Fruit fly (Drosophila melanogaster) whole organism, embryonic: ENCODE results near the gene CG15283.
A peak's percentile ranks its signal among the peaks of the same experiment; 100 is the strongest.

ENCODE experiments used
- Awh ChIP-seq: fragments of 200-800 bp; sonication (Bioruptor generic); IDR thresholded peaks from 2 replicates; pipeline ENCODE4, ENCODE4 v1.3.6; 2022; ENCODE audit warnings: missing biosample characterization, missing genetic modification characterization
- Bdp1 ChIP-seq: fragments of 200-800 bp; sonication (Bioruptor generic); optimal IDR thresholded peaks from 3 replicates; lab custom pipeline; 2016; ENCODE audit warnings: missing biosample characterization, missing genetic modification characterization
- CG10147 ChIP-seq: fragments of 200-800 bp; sonication (Bioruptor generic); optimal IDR thresholded peaks from 2 replicates; lab custom pipeline; 2019; ENCODE audit warnings: missing biosample characterization, mild to moderate bottlenecking, missing genetic modification characterization, moderate library complexity
- CG10209 ChIP-seq: fragments of 200-800 bp; sonication (Bioruptor generic); optimal IDR thresholded peaks from 3 replicates; lab custom pipeline; 2017; ENCODE audit warnings: missing biosample characterization, mild to moderate bottlenecking, missing genetic modification characterization, missing genetic modification reagents
- CG10565 ChIP-seq: fragments of 200-800 bp; sonication (Bioruptor generic); optimal IDR thresholded peaks from 3 replicates; lab custom pipeline; 2016; ENCODE audit warnings: missing biosample characterization, mild to moderate bottlenecking, missing genetic modification characterization
- CG11695 ChIP-seq: fragments of 200-800 bp; sonication (Bioruptor generic); IDR thresholded peaks from 3 replicates; pipeline ENCODE4 v1.3.6; 2022; ENCODE audit warnings: missing biosample characterization, missing genetic modification characterization
- CG11696 ChIP-seq: fragments of 200-800 bp; sonication (Bioruptor generic); IDR thresholded peaks from 2 replicates; pipeline ENCODE4 v1.3.6; 2022; ENCODE audit warnings: missing biosample characterization, missing genetic modification characterization
- CG12744 ChIP-seq: fragments of 200-800 bp; sonication (Bioruptor generic); optimal IDR thresholded peaks from 2 replicates; lab custom pipeline; 2016; ENCODE audit warnings: missing biosample characterization, missing genetic modification characterization
- CG13624 ChIP-seq: fragments of 200-800 bp; sonication (Bioruptor generic); optimal IDR thresholded peaks from 2 replicates; lab custom pipeline; 2016; ENCODE audit warnings: missing biosample characterization, missing genetic modification characterization
- CG17328 ChIP-seq: fragments of 200-800 bp; sonication (Bioruptor generic); IDR thresholded peaks from 2 replicates; pipeline ENCODE4 v1.3.6; 2022; ENCODE audit warnings: missing biosample characterization, missing genetic modification characterization
- CG17359 ChIP-seq: fragments of 200-800 bp; sonication (Bioruptor generic); optimal IDR thresholded peaks from 3 replicates; lab custom pipeline; 2018; ENCODE audit warnings: missing biosample characterization, mild to moderate bottlenecking, missing genetic modification characterization, moderate library complexity
- CG1832 ChIP-seq: fragments of 200-800 bp; sonication (Bioruptor generic); optimal IDR thresholded peaks from 2 replicates; lab custom pipeline; 2017; ENCODE audit warnings: missing biosample characterization, mild to moderate bottlenecking, missing genetic modification characterization, inconsistent platforms
- CG18599 ChIP-seq: fragments of 200-800 bp; sonication (Bioruptor generic); optimal IDR thresholded peaks from 3 replicates; lab custom pipeline; 2017; ENCODE audit warnings: missing biosample characterization, missing genetic modification characterization, mild to moderate bottlenecking, moderate library complexity, missing genetic modification reagents
- CG3065 ChIP-seq: fragments of 200-800 bp; sonication (Bioruptor generic); optimal IDR thresholded peaks from 2 replicates; lab custom pipeline; 2016; ENCODE audit warnings: missing biosample characterization, missing genetic modification characterization
- CG3163 ChIP-seq: fragments of 200-800 bp; sonication (Bioruptor generic); optimal IDR thresholded peaks from 3 replicates; lab custom pipeline; 2016; ENCODE audit warnings: missing biosample characterization, missing genetic modification characterization
- CG4424 ChIP-seq: fragments of 200-800 bp; sonication (Bioruptor generic); optimal IDR thresholded peaks from 3 replicates; lab custom pipeline; 2016; ENCODE audit warnings: missing biosample characterization, missing genetic modification characterization
- CG6254 ChIP-seq: fragments of 200-800 bp; sonication (Bioruptor generic); optimal IDR thresholded peaks from 3 replicates; lab custom pipeline; 2017; ENCODE audit warnings: mild to moderate bottlenecking, missing biosample characterization, missing genetic modification reagents, missing genetic modification characterization
- CG6272 ChIP-seq: fragments of 200-800 bp; sonication (Bioruptor generic); IDR thresholded peaks from 2 replicates; pipeline ENCODE4 v1.3.6; 2022; ENCODE audit warnings: missing biosample characterization, missing genetic modification characterization
- CG6791 ChIP-seq: fragments of 200-800 bp; sonication (Bioruptor generic); IDR thresholded peaks from 3 replicates; pipeline ENCODE4 v1.3.6; 2022; ENCODE audit warnings: missing biosample characterization, missing genetic modification characterization; ENCODE audit not compliant: partially characterized antibody
- CG7987 ChIP-seq: fragments of 200-800 bp; sonication (Bioruptor generic); optimal IDR thresholded peaks from 2 replicates; lab custom pipeline; 2018; ENCODE audit warnings: missing biosample characterization, mild to moderate bottlenecking, missing genetic modification characterization, moderate library complexity
- CG9797 ChIP-seq: fragments of 200-800 bp; sonication (Bioruptor generic); optimal IDR thresholded peaks from 3 replicates; lab custom pipeline; 2018; ENCODE audit warnings: missing biosample characterization, mild to moderate bottlenecking, missing genetic modification characterization
- CkIIα-i1 ChIP-seq: fragments of 200-800 bp; sonication (Bioruptor generic); IDR thresholded peaks from 2 replicates; pipeline ENCODE4 v1.3.6; 2022; ENCODE audit warnings: missing biosample characterization, missing genetic modification characterization
- CrebB ChIP-seq: fragments of 200-800 bp; sonication (Bioruptor generic); optimal IDR thresholded peaks from 3 replicates; lab custom pipeline; 2018; ENCODE audit warnings: missing biosample characterization, mild to moderate bottlenecking, missing genetic modification characterization
- Doc3 ChIP-seq: fragments of 200-800 bp; sonication (Bioruptor generic); IDR thresholded peaks from 3 replicates; pipeline ENCODE4 v1.3.6; 2022; ENCODE audit warnings: missing biosample characterization, missing genetic modification characterization; ENCODE audit not compliant: partially characterized antibody
- Fer2 ChIP-seq: fragments of 200-800 bp; sonication (Bioruptor generic); optimal IDR thresholded peaks from 2 replicates; lab custom pipeline; 2018; ENCODE audit warnings: missing biosample characterization, mild to moderate bottlenecking, missing genetic modification characterization, moderate library complexity
- H2.0 ChIP-seq: fragments of 200-800 bp; sonication (Bioruptor generic); IDR thresholded peaks from 2 replicates; pipeline ENCODE4 v1.3.6; 2022; ENCODE audit warnings: missing biosample characterization, missing genetic modification characterization
- Hey ChIP-seq: fragments of 200-800 bp; sonication (Bioruptor generic); optimal IDR thresholded peaks from 3 replicates; lab custom pipeline; 2018; ENCODE audit warnings: missing biosample characterization, mild to moderate bottlenecking, missing genetic modification characterization
- MBD-R2 ChIP-seq: fragments of 200-800 bp; sonication (Bioruptor generic); IDR thresholded peaks from 2 replicates; pipeline ENCODE4 v1.3.6; 2022; ENCODE audit warnings: missing biosample characterization, missing genetic modification characterization
- NC2β ChIP-seq: fragments of 200-800 bp; sonication (Bioruptor generic); optimal IDR thresholded peaks from 2 replicates; lab custom pipeline; 2016; ENCODE audit warnings: missing biosample characterization, missing genetic modification characterization
- NK7.1 ChIP-seq: fragments of 200-800 bp; sonication (Bioruptor generic); optimal IDR thresholded peaks from 3 replicates; lab custom pipeline; 2016; ENCODE audit warnings: missing biosample characterization, missing genetic modification characterization
- Scr ChIP-seq: fragments of 200-800 bp; sonication (Bioruptor generic); IDR thresholded peaks from 2 replicates; pipeline ENCODE4 v1.3.6; 2022; ENCODE audit warnings: missing biosample characterization, missing genetic modification characterization; ENCODE audit not compliant: partially characterized antibody
- Spps ChIP-seq: fragments of 200-800 bp; sonication (Bioruptor generic); optimal IDR thresholded peaks from 2 replicates; lab custom pipeline; 2018; ENCODE audit warnings: missing biosample characterization, mild to moderate bottlenecking, missing genetic modification characterization
- al ChIP-seq: fragments of 200-800 bp; sonication (Bioruptor generic); IDR thresholded peaks from 2 replicates; pipeline ENCODE4 v1.3.6; 2022; ENCODE audit warnings: missing biosample characterization, missing genetic modification characterization
- croc ChIP-seq: fragments of 200-800 bp; sonication (Bioruptor generic); conservative IDR thresholded peaks from 3 replicates; pipeline ENCODE4 v1.3.6; 2022; ENCODE audit warnings: missing biosample characterization, missing genetic modification characterization
- ems ChIP-seq: fragments of 200-800 bp; sonication (Bioruptor generic); optimal IDR thresholded peaks from 3 replicates; lab custom pipeline; 2016; ENCODE audit warnings: missing biosample characterization, missing genetic modification characterization
- eve ChIP-seq, 2 experiments: fragments of >200 bp; optimal IDR thresholded peaks; 2 replicates each; lab custom pipeline; 2017; ENCODE audit warnings: missing biosample characterization in 2 of 2, missing genetic modification characterization in 2 of 2
- eyg ChIP-seq: fragments of 200-800 bp; sonication (Bioruptor generic); optimal IDR thresholded peaks from 3 replicates; lab custom pipeline; 2016; ENCODE audit warnings: missing biosample characterization, missing genetic modification characterization
- gfzf ChIP-seq: fragments of 200-800 bp; sonication (Bioruptor generic); optimal IDR thresholded peaks from 2 replicates; lab custom pipeline; 2016; ENCODE audit warnings: missing biosample characterization, mild to moderate bottlenecking, missing genetic modification characterization, moderate library complexity
- h ChIP-seq: fragments of >200 bp; optimal IDR thresholded peaks from 2 replicates; lab custom pipeline; 2017
- her ChIP-seq: fragments of 200-800 bp; sonication (Bioruptor generic); optimal IDR thresholded peaks from 2 replicates; lab custom pipeline; 2016; ENCODE audit warnings: missing biosample characterization, missing genetic modification characterization
- ind ChIP-seq: fragments of 200-800 bp; sonication (Bioruptor generic); optimal IDR thresholded peaks from 3 replicates; lab custom pipeline; 2016; ENCODE audit warnings: missing biosample characterization, missing genetic modification characterization
- inv ChIP-seq: fragments of 200-800 bp; sonication (Bioruptor generic); IDR thresholded peaks from 2 replicates; pipeline ENCODE4 v1.3.6; 2022; ENCODE audit warnings: missing biosample characterization, missing genetic modification characterization; ENCODE audit not compliant: partially characterized antibody
- lov ChIP-seq, 2 experiments: fragments of 200-800 bp in 1 of 2; fragments of >200 bp in 1 of 2; sonication (Bioruptor generic) in 1 of 2; IDR thresholded peaks in 1 of 2; optimal IDR thresholded peaks in 1 of 2; 2 replicates in 1 of 2; 3 replicates in 1 of 2; pipeline versions ENCODE4 v1.3.6 to Lab custom; 2017 to 2022; ENCODE audit warnings: missing biosample characterization in 1 of 2, missing genetic modification characterization in 1 of 2
- pros ChIP-seq: fragments of 200-800 bp; sonication (Bioruptor generic); optimal IDR thresholded peaks from 3 replicates; lab custom pipeline; 2019; ENCODE audit warnings: missing biosample characterization, mild to moderate bottlenecking, missing genetic modification characterization, moderate library complexity
- scrt ChIP-seq: fragments of 200-800 bp; sonication (Bioruptor generic); optimal IDR thresholded peaks from 2 replicates; lab custom pipeline; 2018; ENCODE audit warnings: missing biosample characterization, mild to moderate bottlenecking, missing genetic modification characterization, moderate library complexity
- sens-2 ChIP-seq: fragments of 200-800 bp; sonication (Bioruptor generic); IDR thresholded peaks from 2 replicates; pipeline ENCODE4 v1.3.6; 2022; ENCODE audit warnings: missing biosample characterization, missing genetic modification characterization
- slou ChIP-seq: fragments of 200-800 bp; sonication (Bioruptor generic); optimal IDR thresholded peaks from 3 replicates; lab custom pipeline; 2016; ENCODE audit warnings: missing biosample characterization, missing genetic modification characterization
- sna ChIP-seq: fragments of 200-800 bp; sonication (Bioruptor generic); IDR thresholded peaks from 2 replicates; pipeline ENCODE4 v1.3.6; 2022; ENCODE audit warnings: missing biosample characterization, missing genetic modification characterization; ENCODE audit not compliant: partially characterized antibody
- toy ChIP-seq: fragments of 200-800 bp; sonication (Bioruptor generic); IDR thresholded peaks from 2 replicates; pipeline ENCODE4 v1.3.6; 2022; ENCODE audit warnings: missing biosample characterization, missing genetic modification characterization
- ttk ChIP-seq: fragments of 200-800 bp; sonication (Bioruptor generic); IDR thresholded peaks from 2 replicates; pipeline ENCODE4 v2.1.2; 2022; ENCODE audit warnings: missing biosample characterization, missing genetic modification characterization

Gene CG15283

DNA sequence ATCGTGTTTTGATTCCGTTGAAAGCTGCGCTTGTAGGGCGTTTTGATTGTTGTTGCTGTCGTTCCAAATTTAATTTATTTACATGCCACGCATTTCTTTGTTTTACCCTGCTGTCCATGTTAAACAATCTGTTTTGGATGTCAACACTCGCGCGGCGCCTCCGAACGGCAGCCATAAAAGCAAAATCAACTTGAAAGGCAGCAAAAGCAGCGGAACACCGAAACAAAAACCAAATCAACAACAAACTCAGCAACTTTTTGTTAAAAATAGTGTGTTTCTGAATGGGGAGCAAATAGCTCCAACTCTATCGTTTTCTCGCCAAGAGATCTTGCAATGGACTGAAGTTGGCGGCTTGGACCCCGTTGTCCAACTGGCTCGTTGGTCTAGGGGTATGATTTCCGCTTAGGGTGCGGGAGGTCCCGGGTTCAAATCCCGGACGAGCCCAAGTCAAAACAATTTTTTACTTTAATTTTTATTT lies 44.8 kb upstream of the CG15283 start (continued):
- TF ChIP-seq gfzf (GFP tag; lab: Kevin White, UChicago) = no peak
- no peak for TF ChIP-seq lov (optimal IDR thresholded peaks at IDR 0.05; lab: Kevin White, UChicago)
- TF ChIP-seq lov (GFP tag; IDR thresholded peaks at IDR 0.05; lab: Robert Waterston, UW) = 0 out of 3 replicates have a peak, but pooled peaks have one; percentile 15
- no peak for TF ChIP-seq eyg
- TF ChIP-seq CrebB (tag; lab: Kevin White, UChicago) = no peak
- peak; percentile 89 for TF ChIP-seq CG6791 (GFP tag; lab: Robert Waterston, UW)
- TF ChIP-seq Spps (tag; lab: Kevin White, UChicago) = no peak
- no peak for TF ChIP-seq ttk (GFP tag; lab: Robert Waterston, UW)
- TF ChIP-seq ems (GFP tag; lab: Kevin White, UChicago) = no peak
- TF ChIP-seq CG7987 (GFP tag; lab: Kevin White, UChicago) = no peak
- TF ChIP-seq CG11695 (GFP tag; lab: Robert Waterston, UW) = no peak
- peak; percentile 98 for TF ChIP-seq Bdp1 (GFP tag; lab: Kevin White, UChicago)
- TF ChIP-seq Scr (GFP tag; lab: Robert Waterston, UW) = peak; percentile 72
- peak; percentile 40; the same call in 1 of the 2 replicates for TF ChIP-seq inv (GFP tag; lab: Robert Waterston, UW)
- no peak for TF ChIP-seq slou (GFP tag; lab: Kevin White, UChicago)
- no peak for TF ChIP-seq scrt (GFP tag; lab: Kevin White, UChicago)
- no peak for TF ChIP-seq CG9797 (GFP tag; lab: Kevin White, UChicago)
- no peak for TF ChIP-seq Awh (GFP tag; lab: Robert Waterston, UW)
- TF ChIP-seq croc (GFP tag; lab: Robert Waterston, UW) = no peak
- no peak for TF ChIP-seq CG10565 (GFP tag; lab: Kevin White, UChicago)
- no peak for TF ChIP-seq Hey (tag; lab: Kevin White, UChicago)
- TF ChIP-seq NC2β (GFP tag; lab: Kevin White, UChicago) = no peak
- TF ChIP-seq CG10147 (GFP tag; lab: Kevin White, UChicago) = no peak
- no peak for TF ChIP-seq NK7.1
- TF ChIP-seq CG10209 (GFP tag; lab: Kevin White, UChicago) = no peak
- TF ChIP-seq CG17328 (GFP tag; lab: Robert Waterston, UW) = no peak; the same call in 1 of the 2 replicates

DNA sequence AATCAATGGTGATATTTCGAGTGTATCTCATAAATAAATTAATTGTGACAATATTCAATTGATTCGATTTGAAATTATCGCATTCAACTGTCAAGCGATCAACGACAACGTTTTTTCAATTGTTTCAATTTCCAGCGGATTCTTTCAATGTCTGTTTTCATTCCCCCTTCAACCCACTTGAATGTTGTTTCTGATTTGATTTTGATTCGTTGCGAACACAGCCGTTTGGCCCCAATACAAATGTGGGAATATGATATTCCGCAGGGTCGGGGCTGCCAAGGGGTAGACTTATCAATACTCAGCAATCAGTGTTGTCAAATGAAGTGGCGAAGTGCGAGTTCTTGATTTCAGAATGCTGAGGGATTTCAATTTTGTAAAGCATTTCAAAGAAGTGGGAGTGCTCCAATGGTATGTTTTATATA lies 44.2 kb upstream of the CG15283 start:
- no peak for TF ChIP-seq Fer2 (tag; lab: Kevin White, UChicago)
- TF ChIP-seq h = no peak
- TF ChIP-seq sens-2 (GFP tag; lab: Robert Waterston, UW) = peak; percentile 28; the same call in 1 of the 2 replicates
- no peak for TF ChIP-seq Doc3 (GFP tag; lab: Robert Waterston, UW)
- no peak for TF ChIP-seq eve (GFP tag; optimal IDR thresholded peaks at IDR 0.05; lab: Kevin White, UChicago)
- TF ChIP-seq CG13624 = no peak
- TF ChIP-seq toy (GFP tag; lab: Robert Waterston, UW) = no peak
- no peak for TF ChIP-seq CG18599
- no peak for TF ChIP-seq CG6272 (GFP tag; lab: Robert Waterston, UW)
- TF ChIP-seq CG17328 (GFP tag; lab: Robert Waterston, UW) = no peak
- no peak for TF ChIP-seq CG3163 (GFP tag; lab: Kevin White, UChicago)
- no peak for TF ChIP-seq CG3065
- no peak for TF ChIP-seq CG1832
- TF ChIP-seq al (GFP tag; lab: Robert Waterston, UW) = no peak
- no peak for TF ChIP-seq sna
- no peak for TF ChIP-seq CG4424 (GFP tag; lab: Kevin White, UChicago)
- TF ChIP-seq CG6254 = no peak
- TF ChIP-seq her (GFP tag; lab: Kevin White, UChicago) = no peak
- no peak for TF ChIP-seq MBD-R2
- TF ChIP-seq CG17359 = no peak
- TF ChIP-seq H2.0 (GFP tag; lab: Robert Waterston, UW) = no peak
- TF ChIP-seq CG12744 (GFP tag; lab: Kevin White, UChicago) = no peak
- TF ChIP-seq ind (GFP tag; lab: Kevin White, UChicago) = no peak
- no peak for TF ChIP-seq CG10565 (GFP tag; lab: Kevin White, UChicago)
- no peak for TF ChIP-seq CkIIα-i1 (GFP tag; lab: Robert Waterston, UW)
- TF ChIP-seq CG11696 (GFP tag; lab: Robert Waterston, UW) = no peak
- no peak for TF ChIP-seq NC2β (GFP tag; lab: Kevin White, UChicago)
- no peak for TF ChIP-seq pros (GFP tag; lab: Kevin White, UChicago)
